Fruit fly (Drosophila melanogaster) whole organism, prepupa: ENCODE data around the gene CG3473.
A peak's percentile ranks its signal among the peaks of the same experiment; 100 is the strongest.

Source experiments
- CG11902 ChIP-seq: fragments of 200-800 bp; sonication (Bioruptor generic); optimal IDR thresholded peaks from 3 replicates; lab custom pipeline; 2016; ENCODE audit warnings: missing biosample characterization, missing genetic modification characterization
- CG15336 ChIP-seq: fragments of 200-800 bp; sonication (Bioruptor generic); IDR thresholded peaks from 2 replicates; pipeline ENCODE4 v1.3.6; 2022; ENCODE audit warnings: missing biosample characterization, missing genetic modification characterization
- CG6276 ChIP-seq: fragments of 200-800 bp; sonication (Bioruptor generic); optimal IDR thresholded peaks from 2 replicates; lab custom pipeline; 2017; ENCODE audit warnings: missing biosample characterization, mild to moderate bottlenecking, missing genetic modification characterization
- CG6854 ChIP-seq: fragments of 200-800 bp; sonication (Bioruptor generic); optimal IDR thresholded peaks from 2 replicates; lab custom pipeline; 2017; ENCODE audit warnings: missing biosample characterization, mild to moderate bottlenecking, missing genetic modification characterization
- CG8119 ChIP-seq: fragments of 200-800 bp; sonication (Bioruptor generic); IDR thresholded peaks from 3 replicates; pipeline ENCODE4 v1.3.6; 2022; ENCODE audit warnings: missing biosample characterization, missing genetic modification characterization
- CG8632 ChIP-seq: fragments of 200-800 bp; sonication (Bioruptor generic); optimal IDR thresholded peaks from 3 replicates; lab custom pipeline; 2016; ENCODE audit warnings: missing biosample characterization, missing genetic modification characterization
- Hr39 ChIP-seq: fragments of 200-800 bp; sonication (Bioruptor generic); optimal IDR thresholded peaks from 2 replicates; lab custom pipeline; 2016; ENCODE audit warnings: missing biosample characterization, missing genetic modification characterization
- Hr4 ChIP-seq: fragments of 200-800 bp; sonication (Bioruptor generic); optimal IDR thresholded peaks from 3 replicates; lab custom pipeline; 2016; ENCODE audit warnings: missing biosample characterization, missing genetic modification characterization
- OdsH ChIP-seq: fragments of 200-800 bp; sonication (Bioruptor generic); optimal IDR thresholded peaks from 3 replicates; lab custom pipeline; 2016; ENCODE audit warnings: missing biosample characterization, missing genetic modification characterization
- Smox ChIP-seq: fragments of 200-800 bp; sonication (Bioruptor generic); optimal IDR thresholded peaks from 3 replicates; lab custom pipeline; 2016; ENCODE audit warnings: missing biosample characterization, missing genetic modification characterization
- Sox102F ChIP-seq: fragments of 200-800 bp; sonication (Bioruptor generic); optimal IDR thresholded peaks from 2 replicates; lab custom pipeline; 2016; ENCODE audit warnings: missing biosample characterization, mild to moderate bottlenecking, missing genetic modification characterization
- eg ChIP-seq: fragments of 200-800 bp; sonication (Bioruptor generic); IDR thresholded peaks from 3 replicates; pipeline ENCODE4 v1.3.6; 2022; ENCODE audit warnings: missing biosample characterization, missing genetic modification characterization
- fd85E ChIP-seq: fragments of 200-800 bp; sonication (Bioruptor generic); optimal IDR thresholded peaks from 3 replicates; lab custom pipeline; 2016; ENCODE audit warnings: missing biosample characterization, missing genetic modification characterization
- lz ChIP-seq: fragments of 200-800 bp; sonication (Bioruptor generic); optimal IDR thresholded peaks from 3 replicates; lab custom pipeline; 2016; ENCODE audit warnings: missing biosample characterization, missing genetic modification characterization

DNA sequence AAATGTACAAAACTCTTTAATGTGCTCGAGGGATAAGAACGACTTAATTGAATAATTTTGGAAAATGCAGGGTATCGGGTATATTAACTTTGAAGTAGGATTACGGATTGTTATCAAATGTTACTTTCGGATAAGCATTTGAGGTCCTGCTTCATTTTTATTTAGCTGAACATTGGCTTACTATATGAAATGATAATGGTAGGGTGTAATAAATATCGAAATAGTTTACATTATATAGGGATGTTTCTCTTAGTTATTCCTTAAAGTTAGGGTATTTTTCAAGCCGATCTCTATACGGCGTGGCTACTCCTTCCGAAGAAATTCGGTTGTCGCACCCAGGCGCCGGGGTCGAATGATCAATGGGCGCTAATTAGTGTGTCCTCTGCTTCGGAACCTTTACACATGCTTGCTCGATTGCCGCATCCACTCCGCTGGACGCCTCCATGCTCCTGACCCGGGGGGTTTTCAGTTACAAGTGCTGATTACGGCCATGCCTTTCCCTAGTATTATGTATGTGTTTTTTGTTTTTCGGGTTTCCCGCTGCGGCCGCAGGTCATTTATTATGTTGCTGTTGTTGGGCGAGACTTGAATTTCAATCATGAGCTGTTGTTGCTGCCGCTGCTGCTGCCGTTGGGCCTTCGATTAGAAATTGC lies 23.5 kb downstream of the CG3473 start:
- peak; percentile 0 for TF ChIP-seq Hr39
- TF ChIP-seq Hr4 (GFP tag; lab: Kevin White, UChicago), result no peak
- no peak for TF ChIP-seq CG6854
- no peak for TF ChIP-seq CG8119 (GFP tag; lab: Robert Waterston, UW)
- no peak for TF ChIP-seq Smox (GFP tag; lab: Kevin White, UChicago)
- no peak for TF ChIP-seq fd85E (GFP tag; lab: Kevin White, UChicago)
- no peak for TF ChIP-seq CG6276 (GFP tag; lab: Kevin White, UChicago)
- TF ChIP-seq CG15336 (GFP tag; lab: Robert Waterston, UW), result no peak
- TF ChIP-seq eg (GFP tag; lab: Robert Waterston, UW), result no peak
- TF ChIP-seq CG11902 (GFP tag; lab: Kevin White, UChicago), result no peak
- no peak for TF ChIP-seq CG8632
- no peak for TF ChIP-seq OdsH (GFP tag; lab: Kevin White, UChicago)
- peak; percentile 8 for TF ChIP-seq lz (GFP tag; lab: Kevin White, UChicago)
- no peak for TF ChIP-seq Sox102F (GFP tag; lab: Kevin White, UChicago)
